Worm (Caenorhabditis elegans) whole organism, dauer: Measurements from ENCODE around the gene ida-1.

Experiments
- unc-62 ChIP-seq: sonication (generic microtip); optimal IDR thresholded peaks from 2 replicates; lab custom pipeline; 2017; ENCODE audit warnings: missing biosample characterization, missing genetic modification reagents, missing genetic modification characterization

Gene ida-1

ce11 chrIII:5755204-5755603 lies at the start of gene ida-1:
Gene ida-1 (plus strand): TSS chrIII:5755539.
- TF ChIP-seq unc-62 (GFP tag; lab: Kevin White, UChicago): no peak

- no peak for TF ChIP-seq unc-62 (GFP tag; lab: Kevin White, UChicago)
Measured at ce11 chrIII:5706077-5706627, 49.2 kb upstream of the ida-1 start, which contains the start of gene rpl-23. Gene rpl-23 (minus strand): TSS chrIII:5706127.

ce11 chrIII:5707546-5707945 lies 47.8 kb upstream of the ida-1 start:
- TF ChIP-seq unc-62 (GFP tag; lab: Kevin White, UChicago): no peak

ce11 chrIII:5708024-5708423 lies 47.3 kb upstream of the ida-1 start:
- no peak for TF ChIP-seq unc-62 (GFP tag; lab: Kevin White, UChicago)

- TF ChIP-seq unc-62 (GFP tag; lab: Kevin White, UChicago): no peak
Measured at ce11 chrIII:5709224-5709623, 46.1 kb upstream of the ida-1 start, which contains the start of gene hpo-28. Gene hpo-28 (minus strand): TSS chrIII:5709324.

ce11 chrIII:5710045-5710444 lies 45.3 kb upstream of the ida-1 start, which contains the start of gene B0336.12:
Gene B0336.12 (minus strand): TSS chrIII:5710145.
- no peak for TF ChIP-seq unc-62 (GFP tag; lab: Kevin White, UChicago)

- no peak for TF ChIP-seq unc-62 (GFP tag; lab: Kevin White, UChicago)
Measured at ce11 chrIII:5710676-5711075, 44.7 kb upstream of the ida-1 start.

- no peak for TF ChIP-seq unc-62 (GFP tag; lab: Kevin White, UChicago)
Measured at ce11 chrIII:5711242-5711641, 44.1 kb upstream of the ida-1 start, which contains the start of gene rbm-26. Gene rbm-26 (plus strand): TSS chrIII:5711542.

- no peak for TF ChIP-seq unc-62 (GFP tag; lab: Kevin White, UChicago)
Measured at ce11 chrIII:5711881-5712643, 43.3 kb upstream of the ida-1 start.

- no peak for TF ChIP-seq unc-62 (GFP tag; lab: Kevin White, UChicago)
Measured at ce11 chrIII:5714230-5714983, 40.9 kb upstream of the ida-1 start, which contains the start of gene arf-1. Gene arf-1 (plus strand): TSS chrIII:5714886.

- TF ChIP-seq unc-62 (GFP tag; lab: Kevin White, UChicago): no peak
Measured at ce11 chrIII:5714984-5715454, 40.3 kb upstream of the ida-1 start.

ce11 chrIII:5715467-5715866 lies 39.9 kb upstream of the ida-1 start:
- no peak for TF ChIP-seq unc-62 (GFP tag; lab: Kevin White, UChicago)

- no peak for TF ChIP-seq unc-62 (GFP tag; lab: Kevin White, UChicago)
Measured at ce11 chrIII:5717173-5717748, 38.1 kb upstream of the ida-1 start.

- TF ChIP-seq unc-62 (GFP tag; lab: Kevin White, UChicago): no peak
Measured at ce11 chrIII:5718385-5718784, 37.0 kb upstream of the ida-1 start.

ce11 chrIII:5719105-5719831 lies 36.1 kb upstream of the ida-1 start:
- TF ChIP-seq unc-62 (GFP tag; lab: Kevin White, UChicago): no peak
